Fruit fly (Drosophila melanogaster) whole organism, embryonic: ENCODE data around the gene CG4820.

ENCODE experiments used
- Atf-2 ChIP-seq: fragments of 200-800 bp; sonication (Bioruptor generic); optimal IDR thresholded peaks from 2 replicates; lab custom pipeline; 2016; ENCODE audit warnings: missing biosample characterization, missing genetic modification characterization
- Blimp-1 ChIP-seq: fragments of 200-800 bp; sonication (Bioruptor generic); optimal IDR thresholded peaks from 3 replicates; lab custom pipeline; 2018; ENCODE audit warnings: missing biosample characterization, missing genetic modification characterization, mild to moderate bottlenecking, moderate library complexity, missing genetic modification reagents
- CG10543 ChIP-seq: fragments of 200-800 bp; sonication (Bioruptor generic); optimal IDR thresholded peaks from 3 replicates; lab custom pipeline; 2017; ENCODE audit warnings: missing biosample characterization, mild to moderate bottlenecking, missing genetic modification characterization, moderate library complexity
- CG11093 ChIP-seq: fragments of 200-800 bp; sonication (Bioruptor generic); IDR thresholded peaks from 3 replicates; pipeline ENCODE4 v1.3.6; 2022; ENCODE audit warnings: missing biosample characterization, missing genetic modification characterization
- CG15269 ChIP-seq: fragments of 200-800 bp; sonication (Bioruptor generic); optimal IDR thresholded peaks from 2 replicates; lab custom pipeline; 2018; ENCODE audit warnings: missing biosample characterization, mild to moderate bottlenecking, missing genetic modification characterization, moderate library complexity
- CG30020 ChIP-seq: fragments of 200-800 bp; optimal IDR thresholded peaks from 2 replicates; lab custom pipeline; 2019; ENCODE audit warnings: missing biosample characterization, mild to moderate bottlenecking, missing genetic modification characterization, moderate library complexity
- CG32532 ChIP-seq: fragments of 200-800 bp; sonication (Bioruptor generic); IDR thresholded peaks from 2 replicates; pipeline ENCODE4 v1.3.6; 2022; ENCODE audit warnings: missing biosample characterization, missing genetic modification characterization
- CG32772 ChIP-seq: fragments of 200-800 bp; sonication (Bioruptor generic); IDR thresholded peaks from 2 replicates; pipeline ENCODE4 v1.3.6; 2022; ENCODE audit warnings: missing biosample characterization, missing genetic modification characterization
- CG34376 ChIP-seq: fragments of 200-800 bp; sonication (Bioruptor generic); optimal IDR thresholded peaks from 2 replicates; lab custom pipeline; 2018; ENCODE audit warnings: missing biosample characterization, mild to moderate bottlenecking, missing genetic modification characterization
- CG3847 ChIP-seq: fragments of 200-800 bp; sonication (Bioruptor generic); IDR thresholded peaks from 2 replicates; pipeline ENCODE4 v1.3.6; 2022; ENCODE audit warnings: missing biosample characterization, missing genetic modification characterization
- CG5180 ChIP-seq: fragments of 200-800 bp; sonication (Bioruptor generic); optimal IDR thresholded peaks from 3 replicates; lab custom pipeline; 2017; ENCODE audit warnings: missing biosample characterization, missing genetic modification characterization, mild to moderate bottlenecking, moderate library complexity, missing genetic modification reagents
- CG5953 ChIP-seq: fragments of 200-800 bp; sonication (Bioruptor generic); IDR thresholded peaks from 2 replicates; pipeline ENCODE4 v1.3.6; 2022; ENCODE audit warnings: missing biosample characterization, missing genetic modification characterization
- CG6654 ChIP-seq: fragments of 200-800 bp; sonication (Bioruptor generic); optimal IDR thresholded peaks from 2 replicates; lab custom pipeline; 2017; ENCODE audit warnings: missing biosample characterization, mild to moderate bottlenecking, missing genetic modification characterization
- CG6791 ChIP-seq: fragments of 200-800 bp; sonication (Bioruptor generic); IDR thresholded peaks from 3 replicates; pipeline ENCODE4 v1.3.6; 2022; ENCODE audit warnings: missing biosample characterization, missing genetic modification characterization; ENCODE audit not compliant: partially characterized antibody
- CG7928 ChIP-seq: fragments of 200-800 bp; sonication (Bioruptor generic); optimal IDR thresholded peaks from 2 replicates; lab custom pipeline; 2017; ENCODE audit warnings: missing biosample characterization, mild to moderate bottlenecking, missing genetic modification characterization
- CG9609 ChIP-seq: fragments of 200-800 bp; sonication (Bioruptor generic); optimal IDR thresholded peaks from 3 replicates; lab custom pipeline; 2016; ENCODE audit warnings: missing biosample characterization, missing genetic modification characterization
- CG9727 ChIP-seq: fragments of 200-800 bp; sonication (Bioruptor generic); optimal IDR thresholded peaks from 3 replicates; lab custom pipeline; 2017; ENCODE audit warnings: missing biosample characterization, mild to moderate bottlenecking, missing genetic modification characterization
- CG9797 ChIP-seq: fragments of 200-800 bp; sonication (Bioruptor generic); optimal IDR thresholded peaks from 3 replicates; lab custom pipeline; 2018; ENCODE audit warnings: missing biosample characterization, mild to moderate bottlenecking, missing genetic modification characterization
- CG9932 ChIP-seq: fragments of 200-800 bp; sonication (Bioruptor generic); IDR thresholded peaks from 2 replicates; pipeline ENCODE4 v1.3.6; 2022; ENCODE audit warnings: missing biosample characterization, missing genetic modification characterization
- CHES-1-like ChIP-seq: fragments of 200-800 bp; sonication (Bioruptor generic); optimal IDR thresholded peaks from 2 replicates; lab custom pipeline; 2016; ENCODE audit warnings: missing biosample characterization, missing genetic modification characterization
- Dip3 ChIP-seq: fragments of 200-800 bp; sonication (Bioruptor generic); optimal IDR thresholded peaks from 3 replicates; lab custom pipeline; 2016; ENCODE audit warnings: missing biosample characterization, missing genetic modification characterization
- Eip74EF ChIP-seq, 2 experiments: fragments of 200-800 bp in 1 of 2; fragments of >200 bp in 1 of 2; sonication (Bioruptor generic) in 1 of 2; optimal IDR thresholded peaks; 2 replicates each; lab custom pipeline; 2017 to 2019; ENCODE audit warnings: missing biosample characterization in 2 of 2, missing genetic modification characterization in 2 of 2, mild to moderate bottlenecking in 1 of 2, moderate library complexity in 1 of 2
- HLH54F ChIP-seq: fragments of 200-800 bp; sonication (Bioruptor generic); optimal IDR thresholded peaks from 3 replicates; lab custom pipeline; 2016; ENCODE audit warnings: missing biosample characterization, missing genetic modification characterization
- Hand ChIP-seq: fragments of 200-800 bp; sonication (Bioruptor generic); optimal IDR thresholded peaks from 2 replicates; lab custom pipeline; 2017; ENCODE audit warnings: mild to moderate bottlenecking, missing biosample characterization, missing genetic modification reagents, missing genetic modification characterization
- Mrtf ChIP-seq: fragments of 200-800 bp; sonication (Bioruptor generic); IDR thresholded peaks from 3 replicates; pipeline ENCODE4 v1.3.6; 2022; ENCODE audit warnings: missing biosample characterization, missing genetic modification characterization
- Nf-YA ChIP-seq: fragments of 200-800 bp; sonication (Bioruptor generic); IDR thresholded peaks from 2 replicates; pipeline ENCODE4 v1.3.6; 2022; ENCODE audit warnings: missing biosample characterization, missing genetic modification characterization
- PHDP ChIP-seq: fragments of 200-800 bp; sonication (Bioruptor generic); optimal IDR thresholded peaks from 3 replicates; lab custom pipeline; 2018; ENCODE audit warnings: missing biosample characterization, mild to moderate bottlenecking, missing genetic modification characterization, moderate library complexity
- Sry-δ ChIP-seq: fragments of 200-800 bp; sonication (Bioruptor generic); optimal IDR thresholded peaks from 2 replicates; lab custom pipeline; 2016; ENCODE audit warnings: missing biosample characterization, missing genetic modification characterization
- YL-1 ChIP-seq: fragments of 200-800 bp; sonication (Bioruptor generic); optimal IDR thresholded peaks from 3 replicates; lab custom pipeline; 2017; ENCODE audit warnings: missing biosample characterization, mild to moderate bottlenecking, missing genetic modification characterization
- ac ChIP-seq: fragments of 200-800 bp; sonication (Bioruptor generic); optimal IDR thresholded peaks from 3 replicates; lab custom pipeline; 2017; ENCODE audit warnings: missing biosample characterization, mild to moderate bottlenecking, missing genetic modification characterization
- al ChIP-seq: fragments of 200-800 bp; sonication (Bioruptor generic); IDR thresholded peaks from 2 replicates; pipeline ENCODE4 v1.3.6; 2022; ENCODE audit warnings: missing biosample characterization, missing genetic modification characterization
- ara ChIP-seq: fragments of 200-800 bp; sonication (Bioruptor generic); IDR thresholded peaks from 2 replicates; pipeline ENCODE4 v1.3.6; 2022; ENCODE audit warnings: missing biosample characterization, missing genetic modification characterization
- ase ChIP-seq: fragments of 200-800 bp; sonication (Bioruptor generic); IDR thresholded peaks from 3 replicates; pipeline ENCODE4 v1.3.6; 2022; ENCODE audit warnings: missing biosample characterization, missing genetic modification characterization
- bbx ChIP-seq: fragments of 200-800 bp; sonication (Bioruptor generic); IDR thresholded peaks from 2 replicates; pipeline ENCODE4 v1.3.6; 2022; ENCODE audit warnings: missing biosample characterization, missing genetic modification characterization; ENCODE audit not compliant: partially characterized antibody
- bcd ChIP-seq: fragments of 200-800 bp; sonication (Bioruptor generic); optimal IDR thresholded peaks from 2 replicates; lab custom pipeline; 2017; ENCODE audit warnings: missing biosample characterization, mild to moderate bottlenecking, missing genetic modification characterization
- cad ChIP-seq: fragments of >200 bp; optimal IDR thresholded peaks from 2 replicates; lab custom pipeline; 2017; ENCODE audit warnings: missing biosample characterization, missing genetic modification characterization
- dimm ChIP-seq: fragments of 200-800 bp; sonication (Bioruptor generic); IDR thresholded peaks from 2 replicates; pipeline ENCODE4 v1.3.6; 2022; ENCODE audit warnings: missing biosample characterization, missing genetic modification characterization
- fu2 ChIP-seq: fragments of 200-800 bp; sonication (Bioruptor generic); optimal IDR thresholded peaks from 2 replicates; lab custom pipeline; 2016; ENCODE audit warnings: missing biosample characterization, missing genetic modification characterization
- gsb-n ChIP-seq: fragments of 200-800 bp; sonication (Bioruptor generic); optimal IDR thresholded peaks from 3 replicates; lab custom pipeline; 2018; ENCODE audit warnings: missing biosample characterization, mild to moderate bottlenecking, missing genetic modification characterization
- gt ChIP-seq: fragments of 200-800 bp; sonication (Bioruptor generic); IDR thresholded peaks from 2 replicates; pipeline ENCODE4 v1.3.6; 2022; ENCODE audit warnings: missing biosample characterization, missing genetic modification characterization
- lmd ChIP-seq: fragments of 200-800 bp; sonication (Bioruptor generic); IDR thresholded peaks from 2 replicates; pipeline ENCODE4 v1.3.6; 2022; ENCODE audit warnings: missing biosample characterization, missing genetic modification characterization
- sens-2 ChIP-seq: fragments of 200-800 bp; sonication (Bioruptor generic); IDR thresholded peaks from 2 replicates; pipeline ENCODE4 v1.3.6; 2022; ENCODE audit warnings: missing biosample characterization, missing genetic modification characterization
- sisA ChIP-seq: fragments of 200-800 bp; sonication (Bioruptor generic); IDR thresholded peaks from 2 replicates; pipeline ENCODE4 v1.3.6; 2022; ENCODE audit warnings: missing biosample characterization, missing genetic modification characterization
- sr ChIP-seq: fragments of 200-800 bp; sonication (Bioruptor generic); IDR thresholded peaks from 3 replicates; pipeline ENCODE4 v1.3.6; 2022; ENCODE audit warnings: missing biosample characterization, missing genetic modification characterization
- trh ChIP-seq: fragments of 200-800 bp; sonication (Bioruptor generic); optimal IDR thresholded peaks from 2 replicates; lab custom pipeline; 2016; ENCODE audit warnings: missing biosample characterization, missing genetic modification characterization
- ttk ChIP-seq: fragments of 200-800 bp; sonication (Bioruptor generic); IDR thresholded peaks from 2 replicates; pipeline ENCODE4 v2.1.2; 2022; ENCODE audit warnings: missing biosample characterization, missing genetic modification characterization
- wor ChIP-seq: fragments of 200-800 bp; sonication (Bioruptor generic); IDR thresholded peaks from 2 replicates; pipeline ENCODE4 v1.3.6; 2022; ENCODE audit warnings: missing biosample characterization, missing genetic modification characterization
- yki ChIP-seq: fragments of >200 bp; optimal IDR thresholded peaks from 3 replicates; lab custom pipeline; 2018

CG4820 gene

dm6 chr3R:11211291-11212061 is 4.9 kb upstream of the CG4820 start (continued):
- TF ChIP-seq CG6654 (GFP tag; lab: Kevin White, UChicago) (peak; percentile 19), CG34376 (GFP tag; lab: Kevin White, UChicago) (peak; percentile 76), CG6791 (GFP tag; lab: Robert Waterston, UW) (0 out of 3 replicates have a peak, but pooled peaks have one; percentile 41), bbx (GFP tag; lab: Robert Waterston, UW) (0 out of 2 replicates have a peak, but pooled peaks have one; percentile 31), CG15269 (tag; lab: Kevin White, UChicago) (peak; percentile 70), CG5953 (GFP tag; lab: Robert Waterston, UW) (peak; percentile 55), ara (GFP tag; lab: Robert Waterston, UW) (peak; percentile 67), trh (no peak), Sry-δ (GFP tag; lab: Kevin White, UChicago) (peak; percentile 34), CG9727 (GFP tag; lab: Kevin White, UChicago) (peak; percentile 61), ttk (GFP tag; lab: Robert Waterston, UW) (peak; percentile 65)

- TF ChIP-seq dimm (GFP tag; lab: Robert Waterston, UW): no peak
- TF ChIP-seq yki (lab: Kevin White, UChicago): no peak
- peak; percentile 43 for TF ChIP-seq Blimp-1 (GFP tag; lab: Kevin White, UChicago)
- TF ChIP-seq gt (GFP tag; lab: Robert Waterston, UW): no peak
- no peak for TF ChIP-seq CG7928
- TF ChIP-seq CG9609 (GFP tag; lab: Kevin White, UChicago): peak; percentile 38
- TF ChIP-seq CG9932: peak; percentile 77
- peak; percentile 80 for TF ChIP-seq YL-1 (GFP tag; lab: Kevin White, UChicago)
- TF ChIP-seq CG9797 (GFP tag; lab: Kevin White, UChicago): no peak
- peak; percentile 42 for TF ChIP-seq fu2 (GFP tag; lab: Kevin White, UChicago)
- TF ChIP-seq CG11093: no peak
- peak; percentile 5 for TF ChIP-seq Atf-2 (GFP tag; lab: Kevin White, UChicago)
- peak; percentile 15 for TF ChIP-seq Hand (GFP tag; lab: Kevin White, UChicago)
- TF ChIP-seq Eip74EF (GFP tag; optimal IDR thresholded peaks at IDR 0.05; lab: Kevin White, UChicago): peak in 1 of 2 experiments; percentile 46
- no peak for TF ChIP-seq sr (GFP tag; lab: Robert Waterston, UW)
- no peak for TF ChIP-seq wor (GFP tag; lab: Robert Waterston, UW)
- no peak for TF ChIP-seq ase (GFP tag; lab: Robert Waterston, UW)
- TF ChIP-seq CG32532 (GFP tag; lab: Robert Waterston, UW): peak; percentile 68
- TF ChIP-seq sisA (GFP tag; lab: Robert Waterston, UW): peak; percentile 35; the same call in 1 of the 2 replicates
- peak; percentile 87 for TF ChIP-seq CG10543 (GFP tag; lab: Kevin White, UChicago)
- TF ChIP-seq CHES-1-like (GFP tag; lab: Kevin White, UChicago): peak; percentile 75
- no peak for TF ChIP-seq Nf-YA (GFP tag; lab: Robert Waterston, UW)
- peak; percentile 69 for TF ChIP-seq PHDP (tag; lab: Kevin White, UChicago)
- TF ChIP-seq ac (GFP tag; lab: Kevin White, UChicago): no peak
- peak; percentile 36 for TF ChIP-seq CG5180 (GFP tag; lab: Kevin White, UChicago)
- peak; percentile 68 for TF ChIP-seq bcd (GFP tag; lab: Kevin White, UChicago)
- TF ChIP-seq CG30020 (tag; lab: Kevin White, UChicago): peak; percentile 47
- TF ChIP-seq Mrtf (GFP tag; lab: Robert Waterston, UW): peak; percentile 60; the same call in 2 of the 3 replicates
- peak; percentile 39; the same call in 1 of the 2 replicates for TF ChIP-seq CG32772 (GFP tag; lab: Robert Waterston, UW)
- peak; percentile 75 for TF ChIP-seq HLH54F (GFP tag; lab: Kevin White, UChicago)
- TF ChIP-seq al (GFP tag; lab: Robert Waterston, UW): peak; percentile 58; the same call in 1 of the 2 replicates
- peak; percentile 44 for TF ChIP-seq Dip3
- peak; percentile 65 for TF ChIP-seq CG3847 (GFP tag; lab: Robert Waterston, UW)
- TF ChIP-seq sens-2: no peak
- TF ChIP-seq gsb-n (tag; lab: Kevin White, UChicago): peak; percentile 20
- no peak for TF ChIP-seq cad (GFP tag; lab: Kevin White, UChicago)
- peak; percentile 56; the same call in 1 of the 2 replicates for TF ChIP-seq lmd (GFP tag; lab: Robert Waterston, UW)
These were observed 1.8 kb upstream of the CG4820 start, which contains the start of gene ZnT86D for dm6 chr3R:11214449-11214950. Gene ZnT86D, minus strand, starts transcription at chr3R:11214539.
